Worm (Caenorhabditis elegans) whole organism, mixed stage, embryonic: ENCODE data around the gene sprr-2.

Source experiments
- ces-1 ChIP-seq: fragments of 150-350 bp; optimal IDR thresholded peaks from 2 replicates; lab custom pipeline; 2014; ENCODE audit warnings: missing biosample characterization, missing genetic modification reagents, missing genetic modification characterization
- elt-3 ChIP-seq: fragments of 150-350 bp; optimal IDR thresholded peaks from 2 replicates; lab custom pipeline; 2014; ENCODE audit warnings: missing biosample characterization, missing genetic modification characterization
- lin-13 ChIP-seq: fragments of 150-350 bp; optimal IDR thresholded peaks from 2 replicates; lab custom pipeline; 2014; ENCODE audit warnings: missing biosample characterization, missing genetic modification characterization
- nhr-12 ChIP-seq: fragments of 150-350 bp; optimal IDR thresholded peaks from 2 replicates; lab custom pipeline; 2014; ENCODE audit warnings: missing biosample characterization, missing genetic modification characterization
- nhr-28 ChIP-seq: fragments of 150-350 bp; optimal IDR thresholded peaks from 2 replicates; lab custom pipeline; 2014; ENCODE audit warnings: missing biosample characterization, missing genetic modification characterization
- snpc-4 ChIP-seq: fragments of 150-350 bp; optimal IDR thresholded peaks from 2 replicates; lab custom pipeline; 2014; ENCODE audit warnings: missing biosample characterization, missing genetic modification characterization
- unc-39 ChIP-seq: fragments of 150-350 bp; optimal IDR thresholded peaks from 2 replicates; lab custom pipeline; 2014; ENCODE audit warnings: missing biosample characterization, missing genetic modification characterization

DNA sequence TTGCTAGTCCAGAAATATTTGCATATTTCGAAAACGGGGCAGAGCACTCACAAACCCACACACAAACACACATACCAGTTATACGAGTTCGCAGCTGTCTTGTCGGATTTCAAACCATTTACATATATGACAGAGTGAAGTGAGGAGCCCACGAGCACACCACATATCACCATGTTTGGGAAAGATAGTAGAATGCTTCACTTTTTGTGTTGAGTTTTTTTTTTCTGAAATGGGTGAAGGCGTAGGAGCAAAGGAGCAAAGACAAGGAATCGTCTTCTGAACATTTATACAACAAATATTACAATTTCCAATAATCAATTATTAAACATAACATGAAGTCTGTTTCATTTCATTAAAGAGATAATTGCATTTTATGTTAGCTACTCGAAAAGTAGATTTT is 18.0 kb upstream of the sprr-2 start:
- no peak for TF ChIP-seq lin-13
- TF ChIP-seq nhr-28 (tag; lab: Kevin White, UChicago) = no peak
- TF ChIP-seq snpc-4 (tag; lab: Kevin White, UChicago) = no peak
- TF ChIP-seq nhr-12 (tag; lab: Kevin White, UChicago) = no peak
- TF ChIP-seq unc-39 (tag; lab: Kevin White, UChicago) = no peak
- TF ChIP-seq elt-3 (tag; lab: Kevin White, UChicago) = no peak
- no peak for TF ChIP-seq ces-1 (GFP tag; lab: Kevin White, UChicago)
